Worm (Caenorhabditis elegans) whole organism, L1 larva: ENCODE data around the gene srd-65.

Source experiments
- C34B4.2 ChIP-seq: sonication (generic microtip); optimal IDR thresholded peaks from 2 replicates; lab custom pipeline; 2017; ENCODE audit warnings: mild to moderate bottlenecking, missing genetic modification characterization, missing compliant biosample characterization
- Y116A8C.19 ChIP-seq: sonication (generic microtip); optimal IDR thresholded peaks from 2 replicates; lab custom pipeline; 2016; ENCODE audit warnings: missing compliant biosample characterization, missing genetic modification characterization, borderline replicate concordance
- alr-1 ChIP-seq: fragments of 200-800 bp; sonication (Bioruptor generic); optimal IDR thresholded peaks from 2 replicates; lab custom pipeline; 2018; ENCODE audit warnings: borderline replicate concordance, mild to moderate bottlenecking, missing genetic modification characterization, missing compliant biosample characterization
- ceh-82 ChIP-seq, 3 experiments: fragments of 150-350 bp in 1 of 3; sonication (generic microtip) in 2 of 3; optimal IDR thresholded peaks; 2 replicates each; lab custom pipeline; 2014 to 2017; ENCODE audit warnings: missing biosample characterization in 3 of 3, missing genetic modification characterization in 3 of 3
- ceh-88 ChIP-seq: fragments of 200-800 bp; sonication (Bioruptor generic); IDR thresholded peaks from 2 replicates; pipeline ENCODE4 v1.3.6; 2022; ENCODE audit warnings: missing genetic modification characterization, missing compliant biosample characterization
- dpl-1 ChIP-seq, 3 experiments: fragments of 150-350 bp in 2 of 3; sonication (generic microtip) in 1 of 3; optimal IDR thresholded peaks; 2 replicates each; lab custom pipeline; 2014 to 2017; ENCODE audit warnings: missing biosample characterization in 3 of 3, missing genetic modification characterization in 3 of 3, missing genetic modification reagents in 3 of 3
- dsc-1 ChIP-seq: sonication (generic microtip); optimal IDR thresholded peaks from 2 replicates; lab custom pipeline; 2016; ENCODE audit warnings: mild to moderate bottlenecking, missing genetic modification characterization, missing compliant biosample characterization
- efl-1 ChIP-seq, 4 experiments: fragments of 150-350 bp; optimal IDR thresholded peaks in 3 of 4; peaks in 1 of 4; 1 replicate in 1 of 4; 2 replicates in 3 of 4; lab custom pipeline; 2014; ENCODE audit warnings: missing biosample characterization in 2 of 4, missing genetic modification characterization in 2 of 4, missing genetic modification reagents in 2 of 4
- efl-3 ChIP-seq: fragments of 200-800 bp; sonication (Bioruptor generic); optimal IDR thresholded peaks from 2 replicates; lab custom pipeline; 2018; ENCODE audit warnings: mild to moderate bottlenecking, missing genetic modification characterization, missing compliant biosample characterization
- egl-27 ChIP-seq, 2 experiments: fragments of 150-350 bp in 1 of 2; sonication (generic microtip); optimal IDR thresholded peaks; 3 replicates each; lab custom pipeline; 2017 to 2018; ENCODE audit warnings: missing biosample characterization in 2 of 2, missing genetic modification characterization in 2 of 2, missing genetic modification reagents in 2 of 2
- elt-2 ChIP-seq: sonication (generic microtip); optimal IDR thresholded peaks from 2 replicates; lab custom pipeline; 2016; ENCODE audit warnings: missing genetic modification characterization, mild to moderate bottlenecking, inconsistent platforms, missing compliant biosample characterization, missing genetic modification reagents
- ets-5 ChIP-seq: fragments of 200-800 bp; sonication (Bioruptor generic); IDR thresholded peaks from 2 replicates; pipeline ENCODE4 v1.3.6; 2022; ENCODE audit warnings: missing genetic modification characterization, missing compliant biosample characterization
- fkh-4 ChIP-seq: sonication (generic microtip); optimal IDR thresholded peaks from 2 replicates; lab custom pipeline; 2016; ENCODE audit warnings: missing compliant biosample characterization, missing genetic modification characterization, borderline replicate concordance
- grh-1 ChIP-seq: fragments of 200-800 bp; sonication (Bioruptor generic); IDR thresholded peaks from 2 replicates; pipeline ENCODE4 v1.3.6; 2022; ENCODE audit warnings: missing genetic modification reagents, missing genetic modification characterization, missing compliant biosample characterization
- hlh-17 ChIP-seq: fragments of 200-800 bp; sonication (Bioruptor generic); optimal IDR thresholded peaks from 2 replicates; lab custom pipeline; 2018; ENCODE audit warnings: missing genetic modification characterization, mild to moderate bottlenecking, missing compliant biosample characterization, moderate library complexity, borderline replicate concordance
- hlh-4 ChIP-seq: sonication (generic microtip); optimal IDR thresholded peaks from 2 replicates; lab custom pipeline; 2016; ENCODE audit warnings: mild to moderate bottlenecking, missing genetic modification characterization, missing compliant biosample characterization
- jun-1 ChIP-seq: fragments of 150-350 bp; optimal IDR thresholded peaks from 2 replicates; lab custom pipeline; 2014; ENCODE audit warnings: missing biosample characterization, missing genetic modification reagents, missing genetic modification characterization
- lin-15B ChIP-seq: fragments of 150-350 bp; sonication (generic microtip); optimal IDR thresholded peaks from 3 replicates; lab custom pipeline; 2014; ENCODE audit warnings: missing biosample characterization, missing genetic modification characterization
- lin-35 ChIP-seq, 2 experiments: fragments of 150-350 bp; optimal IDR thresholded peaks; 2 replicates each; lab custom pipeline; 2014; ENCODE audit warnings: missing biosample characterization in 2 of 2, missing genetic modification characterization in 2 of 2, missing genetic modification reagents in 2 of 2
- lin-39 ChIP-seq: fragments of 150-350 bp; optimal IDR thresholded peaks from 2 replicates; lab custom pipeline; 2014; ENCODE audit warnings: missing biosample characterization, missing genetic modification reagents, missing genetic modification characterization
- lir-3 ChIP-seq: sonication (generic microtip); optimal IDR thresholded peaks from 2 replicates; lab custom pipeline; 2016; ENCODE audit warnings: mild to moderate bottlenecking, missing genetic modification characterization, moderate library complexity, missing compliant biosample characterization; ENCODE audit not compliant: poor library complexity
- mef-2 ChIP-seq: fragments of 150-350 bp; optimal IDR thresholded peaks from 2 replicates; lab custom pipeline; 2014; ENCODE audit warnings: missing biosample characterization, missing genetic modification characterization
- nhr-76 ChIP-seq: sonication (generic microtip); optimal IDR thresholded peaks from 2 replicates; lab custom pipeline; 2017; ENCODE audit warnings: missing biosample characterization, missing genetic modification characterization
- nhr-85 ChIP-seq: sonication (generic microtip); peaks from one replicate; lab custom pipeline; 2016; ENCODE audit warnings: missing genetic modification characterization, inconsistent platforms, missing compliant biosample characterization
- pqm-1 ChIP-seq: sonication (generic microtip); optimal IDR thresholded peaks from 3 replicates; lab custom pipeline; 2017; ENCODE audit warnings: missing biosample characterization, missing genetic modification characterization
- skn-1 ChIP-seq: fragments of 150-350 bp; optimal IDR thresholded peaks from 2 replicates; lab custom pipeline; 2014; ENCODE audit warnings: missing biosample characterization, missing genetic modification characterization
- snpc-4 ChIP-seq: fragments of 150-350 bp; optimal IDR thresholded peaks from 2 replicates; lab custom pipeline; 2014; ENCODE audit warnings: missing biosample characterization, missing genetic modification characterization
- snu-23 ChIP-seq: sonication (generic microtip); optimal IDR thresholded peaks from 2 replicates; lab custom pipeline; 2016; ENCODE audit warnings: missing genetic modification characterization, missing compliant biosample characterization
- sup-37 ChIP-seq: fragments of 200-800 bp; sonication (Bioruptor generic); optimal IDR thresholded peaks from 2 replicates; lab custom pipeline; 2018; ENCODE audit warnings: mild to moderate bottlenecking, missing genetic modification characterization, missing compliant biosample characterization
- tbx-2 ChIP-seq: sonication (generic microtip); optimal IDR thresholded peaks from 2 replicates; lab custom pipeline; 2016; ENCODE audit warnings: missing genetic modification characterization, missing compliant biosample characterization
- tlp-1 ChIP-seq: fragments of 150-350 bp; optimal IDR thresholded peaks from 2 replicates; lab custom pipeline; 2014; ENCODE audit warnings: missing biosample characterization, missing genetic modification characterization
- unc-62 ChIP-seq: fragments of 150-350 bp; optimal IDR thresholded peaks from 2 replicates; lab custom pipeline; 2014; ENCODE audit warnings: missing biosample characterization, missing genetic modification reagents, missing genetic modification characterization
- unc-98 ChIP-seq: fragments of 200-800 bp; sonication (Bioruptor generic); IDR thresholded peaks from 2 replicates; pipeline ENCODE4 v1.3.6; 2022; ENCODE audit warnings: missing genetic modification characterization, missing compliant biosample characterization
- zip-4 ChIP-seq: fragments of 200-800 bp; sonication (Bioruptor generic); optimal IDR thresholded peaks from 2 replicates; lab custom pipeline; 2018; ENCODE audit warnings: mild to moderate bottlenecking, missing genetic modification characterization, moderate library complexity, missing compliant biosample characterization

Gene srd-65

DNA sequence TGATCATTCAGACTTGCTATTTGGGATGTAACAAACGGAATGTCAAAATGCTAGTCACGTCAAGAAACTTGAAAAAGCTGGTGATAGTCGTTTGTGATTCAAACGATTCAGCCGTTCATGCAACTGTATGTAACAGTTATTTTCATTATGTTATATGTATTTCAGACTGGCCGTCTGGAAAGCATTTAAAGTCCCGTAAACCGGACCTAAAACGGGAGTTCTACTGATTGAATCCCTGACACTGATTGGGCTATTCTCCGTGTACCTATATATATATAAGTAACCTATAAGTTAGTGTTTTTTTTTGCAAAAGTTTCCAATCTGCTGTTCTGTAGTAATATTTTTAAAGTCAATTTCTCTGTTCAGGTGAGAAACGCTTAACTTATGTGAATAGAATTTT, 19.8 kb upstream of the srd-65 start:
- TF ChIP-seq sup-37 (GFP tag; lab: Kevin White, UChicago) (no peak), efl-3 (GFP tag; lab: Kevin White, UChicago) (no peak), grh-1 (GFP tag; lab: Robert Waterston, UW) (no peak), ets-5 (GFP tag; lab: Robert Waterston, UW) (no peak), lir-3 (tag; lab: Kevin White, UChicago) (no peak), egl-27 (tag; optimal IDR thresholded peaks at IDR 0.05; lab: Kevin White, UChicago) (no peak), dpl-1 (GFP tag; optimal IDR thresholded peaks at IDR 0.05; lab: Kevin White, UChicago) (no peak), pqm-1 (tag; lab: Kevin White, UChicago) (no peak), ceh-82 (tag; optimal IDR thresholded peaks at IDR 0.05; lab: Kevin White, UChicago) (no peak), unc-98 (GFP tag; lab: Robert Waterston, UW) (no peak), alr-1 (tag; lab: Kevin White, UChicago) (no peak), lin-15B (tag; lab: Kevin White, UChicago) (no peak), lin-39 (tag; lab: Kevin White, UChicago) (no peak), zip-4 (GFP tag; lab: Kevin White, UChicago) (no peak), snu-23 (no peak)

- no peak for TF ChIP-seq ceh-82 (tag; optimal IDR thresholded peaks at IDR 0.05; lab: Kevin White, UChicago)
- TF ChIP-seq hlh-4, result no peak
- no peak for TF ChIP-seq unc-62 (GFP tag; lab: Kevin White, UChicago)
- no peak for TF ChIP-seq skn-1 (tag; lab: Kevin White, UChicago)
- no peak for TF ChIP-seq lir-3 (tag; lab: Kevin White, UChicago)
- TF ChIP-seq fkh-4 (tag; lab: Kevin White, UChicago), result no peak
These were observed 16.6 kb upstream of the srd-65 start, which contains the start of gene srz-56 for ce11 chrIII:2240471-2240870. srz-56 (plus strand) TSS chrIII:2240771.

ce11 chrIII:2239587-2240144, 15.8 kb upstream of the srd-65 start, which contains the start of gene C39B5.10:
C39B5.10 (minus strand) TSS chrIII:2239637.
- no peak for TF ChIP-seq tbx-2 (tag; lab: Kevin White, UChicago)
- TF ChIP-seq elt-2 (tag; lab: Kevin White, UChicago), result peak; percentile 91
- peak; percentile 72 for TF ChIP-seq pqm-1 (tag; lab: Kevin White, UChicago)
- no peak for TF ChIP-seq hlh-17 (GFP tag; lab: Kevin White, UChicago)
- peak; percentile 12 for TF ChIP-seq tlp-1
- TF ChIP-seq mef-2, result no peak
- TF ChIP-seq jun-1 (tag; lab: Kevin White, UChicago), result peak; percentile 7

DNA sequence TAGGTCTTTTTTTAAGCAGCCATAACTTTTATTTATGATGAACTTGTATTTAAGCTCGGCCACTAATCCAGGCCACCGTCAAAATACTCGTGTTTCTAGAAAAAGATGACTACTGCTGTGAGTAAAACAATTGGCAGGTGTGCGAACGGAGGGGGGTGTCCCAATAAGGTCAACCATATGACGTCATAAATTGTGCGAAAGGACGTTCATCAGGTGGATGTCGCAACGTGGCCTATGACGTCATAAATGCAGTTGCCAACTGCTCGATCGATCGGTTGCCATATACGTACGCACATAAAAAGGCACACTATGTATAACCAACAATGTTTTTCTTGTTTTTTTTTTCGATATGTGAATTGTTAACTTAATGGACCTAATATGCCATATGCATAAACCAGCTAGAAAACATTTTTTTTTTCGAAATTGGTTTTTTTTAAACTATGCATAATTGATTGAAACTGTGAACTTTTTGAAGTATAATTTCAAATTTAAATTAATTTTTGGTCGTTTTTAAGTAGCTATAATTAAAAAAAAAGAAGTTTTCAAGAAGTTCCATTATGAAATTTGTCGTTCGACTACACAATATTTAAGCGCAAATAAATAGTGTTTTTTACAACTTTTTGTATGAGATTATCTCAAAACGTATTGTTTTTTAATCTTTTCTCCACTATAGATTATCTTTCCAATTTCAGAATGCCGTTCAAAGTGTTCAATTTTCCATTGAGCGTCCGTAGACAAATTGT, 10.5 kb upstream of the srd-65 start, which contains the start of gene C39B5.2:
C39B5.2 (plus strand) TSS at position 693 of the 743 bp plus-strand sequence.
- TF ChIP-seq nhr-85 (tag; lab: Kevin White, UChicago) (peak; percentile 53), snpc-4 (tag; lab: Kevin White, UChicago) (no peak), C34B4.2 (tag; lab: Kevin White, UChicago) (no peak), ceh-88 (GFP tag; lab: Robert Waterston, UW) (no peak), Y116A8C.19 (tag; lab: Kevin White, UChicago) (no peak), lin-35 (GFP tag; optimal IDR thresholded peaks at IDR 0.05; lab: Kevin White, UChicago) (no peak), nhr-76 (tag; lab: Kevin White, UChicago) (no peak), efl-1 (optimal IDR thresholded peaks at IDR 0.05; lab: Kevin White, UChicago) (no peak), efl-1 (GFP tag; optimal IDR thresholded peaks at IDR 0.05 in 1 of 2; lab: Kevin White, UChicago) (peak in 1 of 2 experiments; percentile 32), skn-1 (tag; lab: Kevin White, UChicago) (no peak), dsc-1 (tag; lab: Kevin White, UChicago) (no peak)
